Worm (Caenorhabditis elegans) whole organism, L2 larva: ENCODE data around the gene F58E6.13.

Experiments used
- C34F6.9 ChIP-seq: fragments of 150-350 bp; optimal IDR thresholded peaks from 2 replicates; lab custom pipeline; 2014; ENCODE audit warnings: missing biosample characterization, missing genetic modification characterization
- Y55F3AM.14 ChIP-seq: fragments of 200-800 bp; sonication (Bioruptor generic); optimal IDR thresholded peaks from 2 replicates; lab custom pipeline; 2018; ENCODE audit warnings: mild to moderate bottlenecking, missing genetic modification characterization, missing compliant biosample characterization
- alr-1 ChIP-seq: fragments of 150-350 bp; optimal IDR thresholded peaks from 2 replicates; lab custom pipeline; 2014; ENCODE audit warnings: missing biosample characterization, missing genetic modification characterization
- aly-2 ChIP-seq: fragments of 150-350 bp; optimal IDR thresholded peaks from 2 replicates; lab custom pipeline; 2014; ENCODE audit warnings: missing biosample characterization, missing genetic modification characterization
- ama-1 ChIP-seq: fragments of 150-350 bp; optimal IDR thresholded peaks from 2 replicates; lab custom pipeline; 2018; ENCODE audit warnings: inconsistent platforms
- crh-2 ChIP-seq: sonication (generic microtip); optimal IDR thresholded peaks from 2 replicates; lab custom pipeline; 2017; ENCODE audit warnings: missing biosample characterization, missing genetic modification characterization
- dmd-4 ChIP-seq: sonication (generic microtip); optimal IDR thresholded peaks from 2 replicates; lab custom pipeline; 2017; ENCODE audit warnings: missing biosample characterization, missing genetic modification characterization
- egl-27 ChIP-seq: sonication (generic microtip); optimal IDR thresholded peaks from 3 replicates; lab custom pipeline; 2017; ENCODE audit warnings: missing biosample characterization, missing genetic modification reagents, missing genetic modification characterization
- elt-1 ChIP-seq: fragments of 150-350 bp; optimal IDR thresholded peaks from 2 replicates; lab custom pipeline; 2014; ENCODE audit warnings: missing biosample characterization, missing genetic modification characterization
- elt-3 ChIP-seq: sonication (generic microtip); optimal IDR thresholded peaks from 2 replicates; lab custom pipeline; 2017; ENCODE audit warnings: missing biosample characterization, missing genetic modification characterization
- fos-1 ChIP-seq: fragments of 150-350 bp; optimal IDR thresholded peaks from 2 replicates; lab custom pipeline; 2014; ENCODE audit warnings: missing biosample characterization, missing genetic modification characterization
- gmeb-1 ChIP-seq: fragments of 150-350 bp; optimal IDR thresholded peaks from 2 replicates; lab custom pipeline; 2014; ENCODE audit warnings: missing biosample characterization, missing genetic modification characterization
- lin-11 ChIP-seq: fragments of 150-350 bp; sonication (generic microtip); optimal IDR thresholded peaks from 2 replicates; lab custom pipeline; 2014; ENCODE audit warnings: missing biosample characterization, missing genetic modification characterization, inconsistent platforms, mixed read lengths
- lin-13 ChIP-seq: fragments of 150-350 bp; optimal IDR thresholded peaks from 2 replicates; lab custom pipeline; 2014; ENCODE audit warnings: missing biosample characterization, missing genetic modification reagents, missing genetic modification characterization
- lin-39 ChIP-seq: fragments of 150-350 bp; optimal IDR thresholded peaks from 2 replicates; lab custom pipeline; 2014; ENCODE audit warnings: missing biosample characterization, missing genetic modification reagents, missing genetic modification characterization
- lsy-2 ChIP-seq, 2 experiments: fragments of 150-350 bp in 1 of 2; sonication (generic microtip) in 1 of 2; optimal IDR thresholded peaks; 2 replicates each; lab custom pipeline; 2014 to 2017; ENCODE audit warnings: missing biosample characterization in 2 of 2, missing genetic modification characterization in 2 of 2
- mab-5 ChIP-seq: fragments of 150-350 bp; optimal IDR thresholded peaks from 2 replicates; lab custom pipeline; 2014; ENCODE audit warnings: missing biosample characterization, missing genetic modification characterization
- mbf-1 ChIP-seq: sonication (generic microtip); optimal IDR thresholded peaks from 2 replicates; lab custom pipeline; 2017; ENCODE audit warnings: missing biosample characterization, missing genetic modification characterization
- mdl-1 ChIP-seq, 2 experiments: fragments of 150-350 bp in 1 of 2; sonication (generic microtip) in 1 of 2; optimal IDR thresholded peaks; 2 replicates each; lab custom pipeline; 2017; ENCODE audit warnings: missing biosample characterization in 2 of 2, missing genetic modification characterization in 2 of 2
- nhr-10 ChIP-seq: sonication (generic microtip); optimal IDR thresholded peaks from 2 replicates; lab custom pipeline; 2017; ENCODE audit warnings: missing biosample characterization, missing genetic modification characterization
- nhr-129 ChIP-seq: fragments of 150-350 bp; optimal IDR thresholded peaks from 2 replicates; lab custom pipeline; 2014; ENCODE audit warnings: missing biosample characterization, missing genetic modification characterization
- nhr-23 ChIP-seq: fragments of 150-350 bp; optimal IDR thresholded peaks from 2 replicates; lab custom pipeline; 2014; ENCODE audit warnings: missing biosample characterization, missing genetic modification reagents, missing genetic modification characterization
- nhr-237 ChIP-seq: fragments of 150-350 bp; optimal IDR thresholded peaks from 2 replicates; lab custom pipeline; 2014; ENCODE audit warnings: missing biosample characterization, missing genetic modification characterization
- nhr-25 ChIP-seq: fragments of 150-350 bp; sonication (generic microtip); optimal IDR thresholded peaks from 3 replicates; lab custom pipeline; 2014; ENCODE audit warnings: missing biosample characterization, missing genetic modification characterization
- nhr-6 ChIP-seq: fragments of 150-350 bp; optimal IDR thresholded peaks from 2 replicates; lab custom pipeline; 2014; ENCODE audit warnings: missing biosample characterization, missing genetic modification characterization
- peb-1 ChIP-seq: fragments of 150-350 bp; optimal IDR thresholded peaks from 2 replicates; lab custom pipeline; 2014; ENCODE audit warnings: missing biosample characterization, missing genetic modification characterization
- sem-4 ChIP-seq: fragments of 150-350 bp; optimal IDR thresholded peaks from 2 replicates; lab custom pipeline; 2014; ENCODE audit warnings: missing biosample characterization, missing genetic modification reagents, missing genetic modification characterization
- sma-3 ChIP-seq: sonication (generic microtip); optimal IDR thresholded peaks from 2 replicates; lab custom pipeline; 2016; ENCODE audit warnings: missing genetic modification reagents, missing genetic modification characterization, missing compliant biosample characterization
- sma-9 ChIP-seq, 2 experiments: fragments of 150-350 bp in 1 of 2; sonication (generic microtip) in 1 of 2; optimal IDR thresholded peaks; 2 replicates each; lab custom pipeline; 2014 to 2016; ENCODE audit warnings: missing genetic modification characterization in 2 of 2, mild to moderate bottlenecking in 1 of 2, missing biosample characterization in 1 of 2, missing compliant biosample characterization in 1 of 2, missing genetic modification reagents in 1 of 2, moderate library complexity in 1 of 2
- snpc-4 ChIP-seq: fragments of 150-350 bp; optimal IDR thresholded peaks from 2 replicates; lab custom pipeline; 2014; ENCODE audit warnings: missing biosample characterization, missing genetic modification characterization
- unc-39 ChIP-seq: fragments of 150-350 bp; optimal IDR thresholded peaks from 2 replicates; lab custom pipeline; 2014; ENCODE audit warnings: missing biosample characterization, missing genetic modification characterization
- unc-55 ChIP-seq: fragments of 150-350 bp; sonication (generic microtip); optimal IDR thresholded peaks from 3 replicates; lab custom pipeline; 2014; ENCODE audit warnings: missing biosample characterization, missing genetic modification reagents, missing genetic modification characterization
- unc-62 ChIP-seq: fragments of 150-350 bp; optimal IDR thresholded peaks from 2 replicates; lab custom pipeline; 2014; ENCODE audit warnings: missing biosample characterization, missing genetic modification reagents, missing genetic modification characterization
- zag-1 ChIP-seq: fragments of 150-350 bp; optimal IDR thresholded peaks from 2 replicates; lab custom pipeline; 2014; ENCODE audit warnings: missing biosample characterization, missing genetic modification characterization
- ztf-1 ChIP-seq: fragments of 200-800 bp; sonication (Bioruptor generic); conservative IDR thresholded peaks from 2 replicates; pipeline ENCODE4 v1.3.6; 2022; ENCODE audit warnings: missing genetic modification characterization, missing compliant biosample characterization
- ztf-11 ChIP-seq: sonication (generic microtip); optimal IDR thresholded peaks from 2 replicates; lab custom pipeline; 2017; ENCODE audit warnings: missing biosample characterization, missing genetic modification characterization

F58E6.13 gene

DNA sequence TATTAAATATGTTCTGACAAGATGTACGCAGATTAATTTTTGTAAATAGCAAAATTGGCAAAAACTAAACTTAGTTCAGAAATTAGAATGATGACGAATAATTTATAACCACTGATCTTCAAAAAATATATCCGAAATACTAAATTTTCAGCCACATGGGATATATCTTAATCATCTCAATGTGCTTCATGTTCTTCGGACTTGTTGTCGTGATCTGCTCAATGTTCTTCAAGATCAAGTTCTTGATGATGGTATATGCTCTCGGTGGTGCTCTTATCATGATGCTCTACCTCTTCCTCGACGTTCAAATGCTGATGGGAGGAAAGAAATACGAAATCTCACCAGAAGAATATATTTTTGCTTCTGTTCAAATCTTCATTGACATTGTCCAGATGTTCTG, 38.4 kb upstream of the F58E6.13 start:
- TF ChIP-seq Y55F3AM.14 (no peak), nhr-10 (tag; lab: Kevin White, UChicago) (no peak), mdl-1 (tag; optimal IDR thresholded peaks at IDR 0.05; lab: Kevin White, UChicago) (no peak), lin-39 (no peak), dmd-4 (tag; lab: Kevin White, UChicago) (no peak), unc-55 (no peak), nhr-25 (tag; lab: Kevin White, UChicago) (no peak), ama-1 (lab: Kevin White, UChicago) (no peak), fos-1 (tag; lab: Kevin White, UChicago) (no peak), sem-4 (tag; lab: Kevin White, UChicago) (no peak)

DNA sequence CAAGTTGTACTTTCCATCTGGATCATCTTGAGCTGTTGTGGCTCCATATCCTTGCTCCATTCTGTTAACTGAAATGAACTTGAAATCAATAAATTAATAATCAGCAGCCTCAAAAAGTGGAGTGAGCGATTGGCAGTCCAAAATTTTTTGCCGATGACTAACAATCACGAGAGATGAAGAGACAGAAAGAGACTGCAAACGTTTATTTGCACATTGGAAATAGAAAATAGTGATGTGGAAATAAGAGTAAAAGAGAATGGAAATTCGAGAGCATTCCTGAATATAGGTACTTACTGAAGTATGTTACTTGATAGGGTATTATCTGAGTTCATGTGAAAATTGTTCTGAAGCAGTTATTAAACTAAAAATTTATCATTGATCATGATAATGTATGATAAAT, 35.3 kb upstream of the F58E6.13 start, which contains the start of gene tag-120:
Gene tag-120, minus strand, starts transcription at position 68 of the 400 bp plus-strand sequence.
- TF ChIP-seq unc-55 (no peak), snpc-4 (tag; lab: Kevin White, UChicago) (no peak), elt-3 (tag; lab: Kevin White, UChicago) (no peak), peb-1 (tag; lab: Kevin White, UChicago) (no peak), unc-62 (no peak), fos-1 (tag; lab: Kevin White, UChicago) (peak; percentile 83)

DNA sequence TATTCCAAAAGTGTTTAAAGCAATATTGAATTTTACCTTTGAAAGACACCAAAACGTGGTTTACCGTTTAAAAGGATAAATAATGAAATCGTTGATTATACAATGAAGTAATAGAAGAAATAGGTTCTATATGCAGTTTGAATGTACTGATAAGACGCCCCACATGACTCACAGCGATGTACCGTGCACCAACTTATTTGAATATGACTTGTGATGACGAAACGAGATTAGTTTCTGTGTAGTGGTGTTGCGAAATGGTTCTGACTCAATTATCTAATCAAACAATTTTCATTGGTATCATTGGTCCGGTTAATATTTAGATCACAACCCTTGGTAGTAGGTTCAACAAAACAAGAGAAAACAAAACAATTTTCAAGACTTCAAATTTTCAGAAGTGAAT, 33.9 kb upstream of the F58E6.13 start:
- TF ChIP-seq ztf-1 (no peak), nhr-23 (tag; lab: Kevin White, UChicago) (no peak), mab-5 (no peak), nhr-237 (tag; lab: Kevin White, UChicago) (no peak), ztf-11 (tag; lab: Kevin White, UChicago) (no peak), nhr-25 (tag; lab: Kevin White, UChicago) (no peak), elt-3 (tag; lab: Kevin White, UChicago) (no peak), lsy-2 (tag; optimal IDR thresholded peaks at IDR 0.05; lab: Kevin White, UChicago) (no peak), fos-1 (tag; lab: Kevin White, UChicago) (peak; percentile 92), crh-2 (tag; lab: Kevin White, UChicago) (peak; percentile 21), ama-1 (lab: Kevin White, UChicago) (no peak), Y55F3AM.14 (no peak)

DNA sequence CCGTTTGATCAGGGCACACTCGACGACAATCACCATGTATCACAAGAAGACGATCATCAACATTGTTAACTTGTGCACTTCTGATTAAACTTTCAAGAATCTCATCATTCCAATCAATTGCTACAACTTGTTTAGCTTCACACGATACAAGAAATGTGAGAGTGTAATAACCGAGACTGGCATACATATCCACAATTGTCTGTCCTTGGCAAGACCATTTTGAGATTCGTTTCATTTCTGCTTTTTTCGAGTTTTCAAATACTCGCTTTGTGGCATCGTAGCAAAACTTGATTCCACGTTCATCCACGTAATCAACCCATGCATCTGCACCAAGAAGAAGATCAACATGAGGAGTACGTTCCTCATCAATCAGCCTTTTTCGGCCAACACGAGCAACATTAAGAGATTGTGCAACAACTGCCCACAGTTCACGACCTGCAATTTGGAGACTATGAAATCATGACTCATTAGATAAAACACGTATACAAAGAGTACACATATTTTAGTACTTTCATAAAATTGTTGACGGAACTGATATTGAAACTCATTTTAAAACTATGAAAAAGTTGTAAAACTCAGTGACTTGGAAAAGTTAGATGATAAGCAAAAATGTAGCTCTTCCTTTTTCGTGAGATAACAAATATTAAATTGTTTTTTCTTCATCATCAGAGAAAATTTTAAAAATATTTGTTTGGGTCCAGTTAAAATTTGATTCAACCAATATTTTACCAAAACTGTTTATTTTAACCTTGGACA, 32.4 kb upstream of the F58E6.13 start:
- TF ChIP-seq fos-1 (tag; lab: Kevin White, UChicago) (peak; percentile 80), lsy-2 (tag; optimal IDR thresholded peaks at IDR 0.05; lab: Kevin White, UChicago) (no peak), unc-39 (tag; lab: Kevin White, UChicago) (no peak)

DNA sequence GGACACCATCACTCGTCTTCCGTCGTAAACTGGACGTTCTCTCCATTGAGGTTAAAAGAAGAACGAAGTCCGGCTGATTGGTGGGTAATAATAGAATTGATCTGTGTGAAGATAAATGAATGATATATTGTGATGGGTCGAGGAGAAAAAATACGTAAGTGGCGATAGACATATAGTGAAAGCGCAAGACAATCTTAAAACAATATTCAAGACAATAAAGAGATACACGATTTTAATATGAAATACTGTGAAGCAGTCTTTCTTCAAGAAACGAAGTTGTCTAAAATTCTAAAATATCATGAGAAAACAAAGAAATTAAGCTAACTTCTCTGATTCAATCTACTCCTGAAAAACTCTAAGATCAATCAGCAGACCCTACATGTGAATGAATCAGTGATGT, 31.5 kb upstream of the F58E6.13 start, which contains the start of gene F40F9.10:
Gene F40F9.10, minus strand, starts transcription at position 101 of the 400 bp plus-strand sequence.
- TF ChIP-seq snpc-4 (tag; lab: Kevin White, UChicago), result no peak
- TF ChIP-seq peb-1 (tag; lab: Kevin White, UChicago), result no peak
- TF ChIP-seq nhr-129 (tag; lab: Kevin White, UChicago), result no peak
- no peak for TF ChIP-seq ztf-1
- TF ChIP-seq lin-13, result no peak
- TF ChIP-seq mdl-1 (tag; optimal IDR thresholded peaks at IDR 0.05; lab: Kevin White, UChicago), result no peak
- no peak for TF ChIP-seq ama-1 (lab: Kevin White, UChicago)
- TF ChIP-seq nhr-10 (tag; lab: Kevin White, UChicago), result no peak
- TF ChIP-seq unc-55, result no peak
- no peak for TF ChIP-seq mbf-1 (tag; lab: Kevin White, UChicago)
- TF ChIP-seq C34F6.9 (tag; lab: Kevin White, UChicago), result no peak
- no peak for TF ChIP-seq elt-1 (tag; lab: Kevin White, UChicago)
- no peak for TF ChIP-seq ztf-11 (tag; lab: Kevin White, UChicago)
- TF ChIP-seq lsy-2 (tag; optimal IDR thresholded peaks at IDR 0.05; lab: Kevin White, UChicago), result no peak
- no peak for TF ChIP-seq gmeb-1 (tag; lab: Kevin White, UChicago)
- no peak for TF ChIP-seq aly-2 (tag; lab: Kevin White, UChicago)
- TF ChIP-seq fos-1 (tag; lab: Kevin White, UChicago), result no peak
- TF ChIP-seq, all 48 proteins: peak for 0

DNA sequence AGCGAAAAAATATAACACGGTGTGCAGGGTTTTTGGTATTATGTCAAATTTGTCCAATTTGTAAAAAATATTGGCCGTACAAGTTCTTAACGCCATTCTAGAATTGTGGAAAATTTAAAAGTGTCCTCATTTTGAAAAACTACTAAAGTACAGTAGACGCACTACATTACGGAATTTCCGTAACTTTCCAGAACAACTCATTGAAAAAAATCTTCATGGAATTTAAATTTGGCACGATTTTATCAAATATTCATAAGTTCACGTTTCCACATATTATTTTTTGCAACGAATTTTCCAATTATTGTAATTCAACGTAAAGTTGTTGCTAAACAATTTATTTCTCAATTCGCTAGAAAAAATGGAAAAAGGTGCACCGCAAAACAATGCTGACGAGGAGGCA, 30.1 kb upstream of the F58E6.13 start, which contains the start of gene F40F9.3:
Gene F40F9.3, plus strand, starts transcription at position 301 of the 400 bp plus-strand sequence.
- TF ChIP-seq zag-1 (tag; lab: Kevin White, UChicago), result no peak
- no peak for TF ChIP-seq lin-11 (tag; lab: Kevin White, UChicago)
- TF ChIP-seq fos-1 (tag; lab: Kevin White, UChicago), result no peak
- no peak for TF ChIP-seq sem-4 (tag; lab: Kevin White, UChicago)
- TF ChIP-seq egl-27, result no peak
- no peak for TF ChIP-seq ztf-11 (tag; lab: Kevin White, UChicago)
- no peak for TF ChIP-seq sma-3 (GFP tag; lab: Kevin White, UChicago)
- no peak for TF ChIP-seq nhr-6
- no peak for TF ChIP-seq alr-1
- no peak for TF ChIP-seq sma-9 (GFP tag; optimal IDR thresholded peaks at IDR 0.05; lab: Kevin White, UChicago)
- no peak for TF ChIP-seq sma-9 (tag; optimal IDR thresholded peaks at IDR 0.05; lab: Kevin White, UChicago)
- no peak for TF ChIP-seq crh-2 (tag; lab: Kevin White, UChicago)
